Worm (Caenorhabditis elegans) whole organism, mixed stage, embryonic: Measurements from ENCODE around the gene W04G3.13.

ENCODE experiments used
- M03D4.4 ChIP-seq: sonication (generic microtip); optimal IDR thresholded peaks from 2 replicates; lab custom pipeline; 2017; ENCODE audit warnings: mild to moderate bottlenecking, missing genetic modification characterization, missing compliant biosample characterization
- blmp-1 ChIP-seq: fragments of 150-350 bp; optimal IDR thresholded peaks from 2 replicates; lab custom pipeline; 2014; ENCODE audit warnings: missing biosample characterization, missing genetic modification characterization
- ceh-39 ChIP-seq: fragments of 150-350 bp; optimal IDR thresholded peaks from 2 replicates; lab custom pipeline; 2014; ENCODE audit warnings: missing biosample characterization, missing genetic modification characterization
- ceh-43 ChIP-seq: fragments of 200-800 bp; sonication (Bioruptor generic); optimal IDR thresholded peaks from 2 replicates; lab custom pipeline; 2018; ENCODE audit warnings: mild to moderate bottlenecking, missing genetic modification characterization, moderate library complexity, missing compliant biosample characterization
- ces-1 ChIP-seq: fragments of 150-350 bp; optimal IDR thresholded peaks from 2 replicates; lab custom pipeline; 2014; ENCODE audit warnings: missing biosample characterization, missing genetic modification reagents, missing genetic modification characterization
- cnd-1 ChIP-seq: fragments of 200-800 bp; sonication (Bioruptor generic); optimal IDR thresholded peaks from 2 replicates; lab custom pipeline; 2018; ENCODE audit warnings: mild to moderate bottlenecking, missing genetic modification characterization, missing compliant biosample characterization
- drap-1 ChIP-seq: fragments of 200-800 bp; sonication (Bioruptor generic); optimal IDR thresholded peaks from 3 replicates; lab custom pipeline; 2018; ENCODE audit warnings: mild to moderate bottlenecking, missing genetic modification characterization, missing compliant biosample characterization
- elt-1 ChIP-seq: sonication (generic microtip); optimal IDR thresholded peaks from 2 replicates; lab custom pipeline; 2017; ENCODE audit warnings: missing genetic modification characterization, mild to moderate bottlenecking, missing compliant biosample characterization, antibody characterized with exemption, moderate library complexity, borderline replicate concordance; ENCODE audit not compliant: insufficient read depth
- elt-3 ChIP-seq: fragments of 150-350 bp; optimal IDR thresholded peaks from 2 replicates; lab custom pipeline; 2014; ENCODE audit warnings: missing biosample characterization, missing genetic modification characterization
- ham-2 ChIP-seq: fragments of 200-800 bp; sonication (Bioruptor generic); optimal IDR thresholded peaks from 2 replicates; lab custom pipeline; 2018; ENCODE audit warnings: mild to moderate bottlenecking, missing genetic modification characterization, missing compliant biosample characterization
- hlh-1 ChIP-seq: fragments of 150-350 bp; optimal IDR thresholded peaks from 2 replicates; lab custom pipeline; 2014; ENCODE audit warnings: missing biosample characterization, missing genetic modification reagents, missing genetic modification characterization
- lin-32 ChIP-seq: fragments of 200-800 bp; sonication (Bioruptor generic); optimal IDR thresholded peaks from 2 replicates; lab custom pipeline; 2018; ENCODE audit warnings: mild to moderate bottlenecking, missing genetic modification characterization, missing compliant biosample characterization
- mep-1 ChIP-seq: fragments of 150-350 bp; optimal IDR thresholded peaks from 2 replicates; lab custom pipeline; 2017; ENCODE audit warnings: missing biosample characterization, missing genetic modification reagents, missing genetic modification characterization, inconsistent platforms
- nhr-12 ChIP-seq: fragments of 150-350 bp; optimal IDR thresholded peaks from 2 replicates; lab custom pipeline; 2014; ENCODE audit warnings: missing biosample characterization, missing genetic modification characterization
- nhr-2 ChIP-seq: fragments of 150-350 bp; optimal IDR thresholded peaks from 2 replicates; lab custom pipeline; 2014; ENCODE audit warnings: missing biosample characterization, missing genetic modification characterization
- nhr-237 ChIP-seq: fragments of 150-350 bp; optimal IDR thresholded peaks from 2 replicates; lab custom pipeline; 2014; ENCODE audit warnings: missing biosample characterization, missing genetic modification characterization
- nhr-28 ChIP-seq: fragments of 150-350 bp; optimal IDR thresholded peaks from 2 replicates; lab custom pipeline; 2014; ENCODE audit warnings: missing biosample characterization, missing genetic modification characterization
- nhr-76 ChIP-seq: sonication (generic microtip); optimal IDR thresholded peaks from 2 replicates; lab custom pipeline; 2017; ENCODE audit warnings: missing biosample characterization, missing genetic modification characterization
- pha-4 ChIP-seq: fragments of 150-350 bp; optimal IDR thresholded peaks from 2 replicates; lab custom pipeline; 2018; ENCODE audit warnings: missing biosample characterization, missing genetic modification reagents, missing genetic modification characterization
- sem-2 ChIP-seq: fragments of 200-800 bp; sonication (Bioruptor generic); optimal IDR thresholded peaks from 2 replicates; lab custom pipeline; 2018; ENCODE audit warnings: mild to moderate bottlenecking, missing genetic modification characterization, missing compliant biosample characterization
- snpc-4 ChIP-seq: fragments of 150-350 bp; optimal IDR thresholded peaks from 2 replicates; lab custom pipeline; 2014; ENCODE audit warnings: missing biosample characterization, missing genetic modification characterization
- sptf-1 ChIP-seq: sonication (generic microtip); optimal IDR thresholded peaks from 2 replicates; lab custom pipeline; 2017; ENCODE audit warnings: mild to moderate bottlenecking, missing genetic modification characterization, moderate library complexity, missing compliant biosample characterization
- tbx-8 ChIP-seq: fragments of 200-800 bp; sonication (Bioruptor generic); optimal IDR thresholded peaks from 2 replicates; lab custom pipeline; 2018; ENCODE audit warnings: mild to moderate bottlenecking, missing genetic modification characterization, moderate library complexity, missing compliant biosample characterization
- unc-62 ChIP-seq: fragments of 150-350 bp; optimal IDR thresholded peaks from 2 replicates; lab custom pipeline; 2014; ENCODE audit warnings: missing biosample characterization, missing genetic modification reagents, missing genetic modification characterization
- zip-8 ChIP-seq: fragments of 150-350 bp; optimal IDR thresholded peaks from 2 replicates; lab custom pipeline; 2014; ENCODE audit warnings: missing biosample characterization, missing genetic modification characterization
- ztf-11 ChIP-seq: fragments of 150-350 bp; optimal IDR thresholded peaks from 2 replicates; lab custom pipeline; 2014; ENCODE audit warnings: missing biosample characterization, missing genetic modification characterization

Gene W04G3.13

ce11 chrX:11064799-11065198 is 14.8 kb downstream of the W04G3.13 start, which contains the start of gene lpr-4:
lpr-4 (plus strand) TSS chrX:11065126.
- TF ChIP-seq ham-2 (GFP tag; lab: Kevin White, UChicago) (peak; percentile 83), elt-3 (tag; lab: Kevin White, UChicago) (peak; percentile 57), ces-1 (no peak), ceh-39 (tag; lab: Kevin White, UChicago) (no peak), nhr-237 (tag; lab: Kevin White, UChicago) (no peak), M03D4.4 (tag; lab: Kevin White, UChicago) (no peak), blmp-1 (peak; percentile 98), elt-1 (tag; lab: Kevin White, UChicago) (peak; percentile 5), unc-62 (GFP tag; lab: Kevin White, UChicago) (peak; percentile 57)

ce11 chrX:11061904-11062303 is 17.7 kb downstream of the W04G3.13 start, which contains the start of gene lpr-5:
lpr-5 (plus strand) TSS chrX:11062123.
- TF ChIP-seq ham-2 (GFP tag; lab: Kevin White, UChicago) (peak; percentile 9), cnd-1 (tag; lab: Kevin White, UChicago) (no peak), blmp-1 (peak; percentile 4)

ce11 chrX:11060940-11061339 is 18.6 kb downstream of the W04G3.13 start:
- no peak for TF ChIP-seq hlh-1
- TF ChIP-seq snpc-4 (tag; lab: Kevin White, UChicago) = no peak
- peak; percentile 59 for TF ChIP-seq blmp-1
- no peak for TF ChIP-seq tbx-8
- peak; percentile 55 for TF ChIP-seq unc-62 (GFP tag; lab: Kevin White, UChicago)
- no peak for TF ChIP-seq drap-1 (GFP tag; lab: Kevin White, UChicago)
- no peak for TF ChIP-seq nhr-76 (tag; lab: Kevin White, UChicago)
- TF ChIP-seq cnd-1 (tag; lab: Kevin White, UChicago) = no peak
- no peak for TF ChIP-seq mep-1

- no peak for TF ChIP-seq nhr-12 (tag; lab: Kevin White, UChicago)
- peak; percentile 36 for TF ChIP-seq ceh-43 (GFP tag; lab: Kevin White, UChicago)
Measured at ce11 chrX:11059744-11060143, 19.8 kb downstream of the W04G3.13 start, which contains the start of gene lpr-6. lpr-6 (plus strand) TSS chrX:11059994.

ce11 chrX:11057028-11057427 is 22.5 kb downstream of the W04G3.13 start, which contains the start of gene lpr-3:
lpr-3 (plus strand) TSS chrX:11057401.
- peak; percentile 94 for TF ChIP-seq blmp-1
- no peak for TF ChIP-seq ztf-11 (tag; lab: Kevin White, UChicago)
- no peak for TF ChIP-seq nhr-2 (tag; lab: Kevin White, UChicago)
- no peak for TF ChIP-seq mep-1
- TF ChIP-seq elt-3 (tag; lab: Kevin White, UChicago) = peak; percentile 42
- no peak for TF ChIP-seq nhr-28 (tag; lab: Kevin White, UChicago)
- no peak for TF ChIP-seq sem-2 (GFP tag; lab: Kevin White, UChicago)
- peak; percentile 90 for TF ChIP-seq elt-1 (tag; lab: Kevin White, UChicago)
- peak; percentile 96 for TF ChIP-seq ham-2 (GFP tag; lab: Kevin White, UChicago)
- peak; percentile 60 for TF ChIP-seq unc-62 (GFP tag; lab: Kevin White, UChicago)

- no peak for TF ChIP-seq sptf-1 (tag; lab: Kevin White, UChicago)
- TF ChIP-seq ceh-39 (tag; lab: Kevin White, UChicago) = no peak
- no peak for TF ChIP-seq hlh-1
- no peak for TF ChIP-seq nhr-2 (tag; lab: Kevin White, UChicago)
- no peak for TF ChIP-seq snpc-4 (tag; lab: Kevin White, UChicago)
- no peak for TF ChIP-seq pha-4
- TF ChIP-seq ces-1 = no peak
- no peak for TF ChIP-seq zip-8
- no peak for TF ChIP-seq ceh-43 (GFP tag; lab: Kevin White, UChicago)
- TF ChIP-seq M03D4.4 (tag; lab: Kevin White, UChicago) = no peak
- no peak for TF ChIP-seq nhr-237 (tag; lab: Kevin White, UChicago)
- TF ChIP-seq lin-32 (GFP tag; lab: Kevin White, UChicago) = no peak
- no peak for TF ChIP-seq nhr-28 (tag; lab: Kevin White, UChicago)
- no peak for TF ChIP-seq elt-1 (tag; lab: Kevin White, UChicago)
- no peak for TF ChIP-seq sem-2 (GFP tag; lab: Kevin White, UChicago)
Measured at ce11 chrX:11053615-11054014, 26.0 kb downstream of the W04G3.13 start, which contains the start of gene C09F12.2. C09F12.2 (plus strand) TSS chrX:11053915.
